Worm (Caenorhabditis elegans): Measurements from ENCODE around the gene tmd-2.
A peak's percentile ranks its signal among the peaks of the same experiment; 100 is the strongest.
"Not testable (repeated sequence)": the region's sequence is repeated elsewhere in the genome, so short reads cannot be mapped to it uniquely, and the experiment has no call there.

tmd-2 gene

DNA sequence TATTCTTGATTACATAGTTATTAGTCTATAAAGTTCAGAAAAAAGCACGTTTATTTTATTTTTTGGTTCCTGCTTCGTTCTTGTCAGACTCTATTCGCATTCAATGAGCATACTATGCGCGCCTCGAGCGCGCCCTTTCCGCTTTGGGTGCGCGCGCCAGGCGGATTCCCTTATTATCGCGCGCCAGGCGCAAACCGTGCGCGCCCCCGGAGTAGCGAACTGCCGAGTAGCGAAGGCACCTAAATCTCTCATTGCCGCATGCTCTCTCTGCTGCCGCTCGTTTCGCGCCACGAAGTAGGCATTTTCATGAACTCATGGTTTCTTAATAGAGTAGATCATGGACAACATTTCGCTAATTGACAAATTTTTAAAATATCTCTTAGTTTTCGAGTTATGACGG is 7.4 kb upstream of the tmd-2 start:
- TF ChIP-seq tab-1 (GFP tag; IDR thresholded peaks at IDR 0.05) (no peak), T22C8.4 (GFP tag; IDR thresholded peaks at IDR 0.05) (no peak), klf-2 (GFP tag; conservative IDR thresholded peaks at IDR 0.05) (no peak), ztf-29 (GFP tag; IDR thresholded peaks at IDR 0.05) (no peak), ztf-23 (GFP tag; IDR thresholded peaks at IDR 0.05) (no peak), med-1 (GFP tag; optimal IDR thresholded peaks at IDR 0.05; ENCODE audit: insufficient read depth) (no peak), flt-1 (GFP tag; IDR thresholded peaks at IDR 0.05) (no peak), ref-1 (GFP tag; conservative IDR thresholded peaks at IDR 0.05) (no peak), cog-1 (tag; optimal IDR thresholded peaks at IDR 0.05) (no peak)

DNA sequence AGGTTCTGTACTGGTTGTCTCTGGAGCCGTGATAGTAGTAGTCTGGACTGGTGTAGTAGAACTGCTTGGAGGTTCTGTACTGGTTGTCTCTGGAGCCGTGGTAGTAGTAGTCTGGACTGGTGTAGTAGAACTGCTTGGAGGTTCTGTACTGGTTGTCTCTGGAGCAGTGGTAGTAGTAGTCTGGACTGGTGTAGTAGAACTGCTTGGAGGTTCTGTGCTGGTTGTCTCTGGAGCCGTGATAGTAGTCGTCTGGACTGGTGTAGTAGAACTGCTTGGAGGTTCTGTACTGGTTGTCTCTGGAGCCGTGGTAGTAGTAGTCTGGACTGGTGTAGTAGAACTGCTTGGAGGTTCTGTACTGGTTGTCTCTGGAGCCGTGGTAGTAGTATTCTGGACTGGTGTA is 5.1 kb upstream of the tmd-2 start:
- TF ChIP-seq ref-1 (GFP tag; conservative IDR thresholded peaks at IDR 0.05), result 0 out of 2 replicates have a peak, but pooled peaks have one; percentile 30
- 0 out of 2 replicates have a peak, but pooled peaks have one; percentile 57 for TF ChIP-seq flt-1 (GFP tag; IDR thresholded peaks at IDR 0.05)

DNA sequence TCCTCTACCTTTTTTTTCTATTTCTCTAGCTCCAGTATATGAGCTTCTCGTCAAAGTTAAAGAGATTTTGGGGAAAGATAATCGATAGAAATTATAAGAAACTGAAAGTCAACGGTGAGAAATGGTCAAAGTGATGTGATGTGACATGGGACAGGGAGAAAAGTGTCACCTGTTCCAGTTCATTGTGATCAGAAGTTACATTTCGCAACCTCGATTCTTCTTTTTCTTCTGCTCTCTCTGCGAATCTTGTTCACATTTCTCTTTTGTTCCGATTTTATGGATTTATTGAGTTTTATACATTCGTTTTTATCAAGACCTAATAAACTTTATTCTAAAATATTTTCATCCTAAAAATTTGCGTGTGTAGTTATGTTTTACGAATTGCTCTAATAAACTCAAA is 1.2 kb downstream of the tmd-2 start:
- no peak for TF ChIP-seq tab-1 (GFP tag; IDR thresholded peaks at IDR 0.05)
- no peak for TF ChIP-seq ztf-29 (GFP tag; IDR thresholded peaks at IDR 0.05)
- TF ChIP-seq flt-1 (GFP tag; IDR thresholded peaks at IDR 0.05), result no peak
- no peak for TF ChIP-seq ref-1 (GFP tag; conservative IDR thresholded peaks at IDR 0.05)
- no peak for TF ChIP-seq cog-1 (tag; optimal IDR thresholded peaks at IDR 0.05)
- no peak for TF ChIP-seq klf-2 (GFP tag; conservative IDR thresholded peaks at IDR 0.05)
- TF ChIP-seq ztf-23 (GFP tag; IDR thresholded peaks at IDR 0.05), result no peak
- no peak for TF ChIP-seq med-1 (GFP tag; optimal IDR thresholded peaks at IDR 0.05; ENCODE audit: insufficient read depth)
- no peak for TF ChIP-seq T22C8.4 (GFP tag; IDR thresholded peaks at IDR 0.05)

DNA sequence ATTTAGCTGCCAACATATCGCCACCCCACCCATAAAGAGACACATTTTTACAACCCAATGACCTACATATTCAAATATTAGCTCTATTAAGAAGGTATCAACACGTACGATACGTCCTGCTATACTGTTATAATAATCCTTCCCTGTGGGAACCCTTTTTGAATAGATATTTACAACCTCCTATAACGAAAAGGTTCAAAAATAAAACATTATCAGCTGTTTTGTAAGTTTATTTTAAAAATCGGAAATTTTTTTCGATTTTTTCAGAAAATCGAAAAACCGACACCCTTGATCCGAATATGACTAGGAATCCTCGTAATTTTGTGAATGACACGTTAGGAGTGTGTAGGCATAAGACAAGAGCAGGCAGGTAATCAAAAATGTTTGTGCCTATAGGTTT is 6.5 kb downstream of the tmd-2 start, which contains the start of gene C08D8.7:
Gene C08D8.7, plus strand, starts transcription at position 301 of the 400 bp plus-strand sequence.
- not testable (repeated sequence) for TF ChIP-seq ztf-29 (GFP tag; IDR thresholded peaks at IDR 0.05); ref-1 (GFP tag; conservative IDR thresholded peaks at IDR 0.05); med-1 (GFP tag; optimal IDR thresholded peaks at IDR 0.05; ENCODE audit: insufficient read depth)

ce11 chrV:8342416-8342815 is 8.0 kb downstream of the tmd-2 start:
- TF ChIP-seq ref-1 (GFP tag; conservative IDR thresholded peaks at IDR 0.05), result no peak
- TF ChIP-seq med-1 (GFP tag; optimal IDR thresholded peaks at IDR 0.05; ENCODE audit: insufficient read depth), result no peak

DNA sequence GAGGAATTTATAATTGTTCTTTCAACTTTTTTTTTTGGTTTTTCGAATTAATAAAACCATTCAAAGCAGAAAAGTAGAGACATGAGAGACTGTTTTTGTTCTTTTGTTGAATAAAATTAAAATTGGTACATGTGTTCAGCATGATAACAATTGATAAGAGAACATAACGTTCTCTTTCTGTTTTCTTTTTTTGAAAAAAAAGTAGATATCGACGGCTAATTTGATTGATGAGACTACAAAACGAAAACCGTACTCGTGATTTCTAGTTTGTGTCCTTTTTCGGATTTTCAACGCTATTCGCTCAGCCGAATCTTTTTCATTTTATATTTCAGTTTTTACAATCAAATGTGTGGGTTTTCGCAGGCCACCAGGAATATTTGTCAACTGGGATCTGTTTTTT is 11.0 kb downstream of the tmd-2 start, which contains the start of gene C08D8.1:
Gene C08D8.1, plus strand, starts transcription at position 324 of the 400 bp plus-strand sequence.
- no peak for TF ChIP-seq ztf-29 (GFP tag; IDR thresholded peaks at IDR 0.05)
- TF ChIP-seq cog-1 (tag; optimal IDR thresholded peaks at IDR 0.05), result no peak

ce11 chrV:8348959-8349389 is 14.5 kb downstream of the tmd-2 start:
- TF ChIP-seq med-1 (GFP tag; optimal IDR thresholded peaks at IDR 0.05; ENCODE audit: insufficient read depth) (no peak), cog-1 (tag; optimal IDR thresholded peaks at IDR 0.05) (peak; percentile 72), T22C8.4 (GFP tag; IDR thresholded peaks at IDR 0.05) (no peak), klf-2 (GFP tag; conservative IDR thresholded peaks at IDR 0.05) (no peak), flt-1 (GFP tag; IDR thresholded peaks at IDR 0.05) (peak; percentile 48; the same call in 1 of the 2 replicates), ztf-29 (GFP tag; IDR thresholded peaks at IDR 0.05) (no peak), ztf-23 (GFP tag; IDR thresholded peaks at IDR 0.05) (peak; percentile 65; the same call in 1 of the 2 replicates), ref-1 (GFP tag; conservative IDR thresholded peaks at IDR 0.05) (no peak), tab-1 (GFP tag; IDR thresholded peaks at IDR 0.05) (no peak)

DNA sequence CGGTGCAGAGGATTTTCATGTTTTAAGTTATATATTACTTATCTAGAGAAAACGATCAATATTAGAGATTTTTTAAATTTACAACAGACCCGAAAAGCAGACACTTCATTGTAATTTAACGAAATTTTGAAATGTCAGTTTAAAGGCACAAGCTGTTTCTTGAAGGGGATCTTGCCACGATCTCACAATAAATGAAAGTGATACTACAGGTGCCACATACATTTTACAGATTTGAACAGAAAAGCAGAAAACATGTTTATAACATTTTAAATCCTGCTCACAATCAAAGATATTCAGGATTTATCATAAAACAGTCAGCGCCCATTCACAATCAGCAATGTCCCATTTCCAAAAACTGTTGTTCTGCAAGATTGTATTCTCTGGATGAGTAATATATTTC is 15.5 kb downstream of the tmd-2 start:
- TF ChIP-seq cog-1 (tag; optimal IDR thresholded peaks at IDR 0.05) (no peak), T22C8.4 (GFP tag; IDR thresholded peaks at IDR 0.05) (no peak), ztf-29 (GFP tag; IDR thresholded peaks at IDR 0.05) (no peak), ztf-23 (GFP tag; IDR thresholded peaks at IDR 0.05) (no peak), flt-1 (GFP tag; IDR thresholded peaks at IDR 0.05) (no peak), ref-1 (GFP tag; conservative IDR thresholded peaks at IDR 0.05) (no peak), tab-1 (GFP tag; IDR thresholded peaks at IDR 0.05) (no peak), klf-2 (GFP tag; conservative IDR thresholded peaks at IDR 0.05) (no peak), med-1 (GFP tag; optimal IDR thresholded peaks at IDR 0.05; ENCODE audit: insufficient read depth) (no peak)

DNA sequence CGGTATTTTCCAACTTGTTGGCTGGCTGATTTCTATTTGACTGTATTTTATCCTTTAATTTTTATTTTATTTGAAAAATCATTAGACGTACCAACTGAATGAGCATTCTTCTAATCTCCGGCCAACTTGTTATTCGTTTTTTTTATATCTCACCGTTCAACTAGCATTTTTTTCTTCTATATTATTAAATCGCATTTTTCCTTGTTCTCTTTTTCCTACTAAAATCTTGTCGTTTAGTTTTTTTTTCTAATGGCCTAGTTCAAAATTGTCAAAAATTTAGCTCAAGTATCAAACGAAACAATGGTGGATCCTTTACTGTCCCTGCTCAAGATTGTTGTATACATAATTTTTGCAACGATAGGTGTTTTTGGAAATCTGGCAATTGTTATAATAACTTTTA is 16.9 kb downstream of the tmd-2 start, which contains the start of gene srsx-22:
Gene srsx-22, plus strand, starts transcription at position 301 of the 400 bp plus-strand sequence.
- TF ChIP-seq flt-1 (GFP tag; IDR thresholded peaks at IDR 0.05) (no peak), klf-2 (GFP tag; conservative IDR thresholded peaks at IDR 0.05) (no peak), T22C8.4 (GFP tag; IDR thresholded peaks at IDR 0.05) (no peak), med-1 (GFP tag; optimal IDR thresholded peaks at IDR 0.05; ENCODE audit: insufficient read depth) (no peak), ztf-23 (GFP tag; IDR thresholded peaks at IDR 0.05) (no peak), ref-1 (GFP tag; conservative IDR thresholded peaks at IDR 0.05) (no peak), tab-1 (GFP tag; IDR thresholded peaks at IDR 0.05) (no peak), ztf-29 (GFP tag; IDR thresholded peaks at IDR 0.05) (no peak), cog-1 (tag; optimal IDR thresholded peaks at IDR 0.05) (no peak)

DNA sequence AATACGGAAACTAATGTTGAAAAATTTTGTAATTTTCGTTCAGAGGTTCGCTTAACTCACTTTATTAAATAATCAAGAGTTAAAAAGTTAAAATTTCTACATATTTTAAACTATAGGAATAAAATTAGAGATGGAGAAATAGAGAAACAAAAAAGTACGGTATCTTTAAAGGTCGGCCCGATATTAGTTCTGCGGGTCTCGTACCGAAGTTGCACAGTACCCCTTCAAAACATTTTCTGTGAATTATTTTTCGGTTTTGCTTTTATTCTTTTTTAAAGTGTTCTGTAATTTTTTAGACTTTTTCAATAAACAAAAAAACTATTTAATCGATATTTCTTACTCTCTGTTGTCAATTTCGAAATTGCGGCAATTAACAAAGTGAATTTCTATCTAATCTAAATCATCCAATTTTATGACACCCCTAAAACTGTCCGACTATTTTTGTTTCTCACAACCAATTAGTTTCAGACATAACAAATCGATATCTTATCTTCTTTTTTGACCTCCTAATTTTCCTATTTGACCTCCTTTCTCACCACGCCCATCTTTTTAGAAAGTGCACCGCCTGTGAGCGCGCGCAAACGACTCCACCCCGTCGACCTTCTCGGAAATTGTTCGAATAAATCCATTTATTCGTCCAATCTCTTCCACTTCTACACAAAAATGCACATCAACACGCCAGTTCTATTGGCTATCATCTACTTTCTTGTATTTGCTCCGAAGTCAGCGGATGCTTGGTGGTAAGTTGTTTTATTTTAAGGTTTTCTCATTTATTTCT is 21.2 kb downstream of the tmd-2 start, which contains the start of gene mom-2:
Gene mom-2, plus strand, starts transcription at position 554 of the 778 bp plus-strand sequence.
- TF ChIP-seq klf-2 (GFP tag; conservative IDR thresholded peaks at IDR 0.05), result no peak
- no peak for TF ChIP-seq T22C8.4 (GFP tag; IDR thresholded peaks at IDR 0.05)
- no peak for TF ChIP-seq tab-1 (GFP tag; IDR thresholded peaks at IDR 0.05)
- no peak for TF ChIP-seq flt-1 (GFP tag; IDR thresholded peaks at IDR 0.05)
- TF ChIP-seq med-1 (GFP tag; optimal IDR thresholded peaks at IDR 0.05; ENCODE audit: insufficient read depth), result no peak
- TF ChIP-seq ztf-29 (GFP tag; IDR thresholded peaks at IDR 0.05), result no peak
- no peak for TF ChIP-seq cog-1 (tag; optimal IDR thresholded peaks at IDR 0.05)
- no peak for TF ChIP-seq ref-1 (GFP tag; conservative IDR thresholded peaks at IDR 0.05)
- TF ChIP-seq ztf-23 (GFP tag; IDR thresholded peaks at IDR 0.05), result no peak
